Fruit fly (Drosophila melanogaster) Kc167 (cell line): ENCODE data around the gene TfIIEbeta.

Source experiments
- Myc ChIP-seq: fragments of >200 bp; optimal IDR thresholded peaks from 2 replicates; lab custom pipeline; 2017; ENCODE audit warnings: missing external identifiers
- Sin3A ChIP-seq: fragments of >200 bp; optimal IDR thresholded peaks from 2 replicates; lab custom pipeline; 2018; ENCODE audit warnings: missing external identifiers
- h ChIP-seq: fragments of >200 bp; optimal IDR thresholded peaks from 3 replicates; lab custom pipeline; 2018; ENCODE audit warnings: missing external identifiers
- insv ChIP-seq: fragments of >200 bp; optimal IDR thresholded peaks from 3 replicates; lab custom pipeline; 2018; ENCODE audit warnings: missing external identifiers
- psq ChIP-seq: fragments of >200 bp; optimal IDR thresholded peaks from 2 replicates; lab custom pipeline; 2017; ENCODE audit warnings: missing external identifiers

- TF ChIP-seq Myc (lab: Kevin White, UChicago) (no peak), h (lab: Kevin White, UChicago) (no peak), Sin3A (no peak), psq (no peak), insv (no peak)
These were observed 9.9 kb downstream of the TfIIEbeta start for dm6 chr3L:4296760-4297159.
